Worm (Caenorhabditis elegans) whole organism, L1 larva: ENCODE measurements around the gene Y116A8C.25.

Experiments used
- C16A3.4 ChIP-seq: fragments of 150-350 bp; optimal IDR thresholded peaks from 2 replicates; lab custom pipeline; 2014; ENCODE audit warnings: missing biosample characterization, missing genetic modification characterization
- aha-1 ChIP-seq: fragments of 150-350 bp; optimal IDR thresholded peaks from 2 replicates; lab custom pipeline; 2014; ENCODE audit warnings: missing biosample characterization, missing genetic modification characterization
- aly-2 ChIP-seq: fragments of 150-350 bp; optimal IDR thresholded peaks from 2 replicates; lab custom pipeline; 2014; ENCODE audit warnings: missing biosample characterization, missing genetic modification characterization
- blmp-1 ChIP-seq: fragments of 150-350 bp; optimal IDR thresholded peaks from 2 replicates; lab custom pipeline; 2014; ENCODE audit warnings: missing biosample characterization, missing genetic modification characterization
- ceh-63 ChIP-seq: fragments of 200-800 bp; sonication (Bioruptor generic); optimal IDR thresholded peaks from 2 replicates; lab custom pipeline; 2018; ENCODE audit warnings: mild to moderate bottlenecking, missing genetic modification characterization, missing compliant biosample characterization
- ceh-8 ChIP-seq: fragments of 200-800 bp; sonication (Bioruptor generic); optimal IDR thresholded peaks from 2 replicates; lab custom pipeline; 2018; ENCODE audit warnings: mild to moderate bottlenecking, missing genetic modification characterization, moderate library complexity, missing compliant biosample characterization
- ceh-82 ChIP-seq, 3 experiments: fragments of 150-350 bp in 1 of 3; sonication (generic microtip) in 2 of 3; optimal IDR thresholded peaks; 2 replicates each; lab custom pipeline; 2014 to 2017; ENCODE audit warnings: missing biosample characterization in 3 of 3, missing genetic modification characterization in 3 of 3
- ceh-88 ChIP-seq: fragments of 200-800 bp; sonication (Bioruptor generic); IDR thresholded peaks from 2 replicates; pipeline ENCODE4 v1.3.6; 2022; ENCODE audit warnings: missing genetic modification characterization, missing compliant biosample characterization
- ces-1 ChIP-seq: fragments of 150-350 bp; optimal IDR thresholded peaks from 2 replicates; lab custom pipeline; 2014; ENCODE audit warnings: missing biosample characterization, missing genetic modification reagents, missing genetic modification characterization
- dpl-1 ChIP-seq, 3 experiments: fragments of 150-350 bp in 2 of 3; sonication (generic microtip) in 1 of 3; optimal IDR thresholded peaks; 2 replicates each; lab custom pipeline; 2014 to 2017; ENCODE audit warnings: missing biosample characterization in 3 of 3, missing genetic modification characterization in 3 of 3, missing genetic modification reagents in 3 of 3
- ets-5 ChIP-seq: fragments of 200-800 bp; sonication (Bioruptor generic); IDR thresholded peaks from 2 replicates; pipeline ENCODE4 v1.3.6; 2022; ENCODE audit warnings: missing genetic modification characterization, missing compliant biosample characterization
- fkh-4 ChIP-seq: sonication (generic microtip); optimal IDR thresholded peaks from 2 replicates; lab custom pipeline; 2016; ENCODE audit warnings: missing compliant biosample characterization, missing genetic modification characterization, borderline replicate concordance
- fkh-8 ChIP-seq: sonication (generic microtip); optimal IDR thresholded peaks from 2 replicates; lab custom pipeline; 2016; ENCODE audit warnings: mild to moderate bottlenecking, missing genetic modification characterization, missing compliant biosample characterization
- fos-1 ChIP-seq: fragments of 150-350 bp; optimal IDR thresholded peaks from 2 replicates; lab custom pipeline; 2014; ENCODE audit warnings: missing biosample characterization, missing genetic modification characterization
- hpl-2 ChIP-seq: fragments of 150-350 bp; optimal IDR thresholded peaks from 2 replicates; lab custom pipeline; 2014; ENCODE audit warnings: missing biosample characterization, missing genetic modification reagents, missing genetic modification characterization
- lin-13 ChIP-seq: fragments of 150-350 bp; optimal IDR thresholded peaks from 2 replicates; lab custom pipeline; 2014; ENCODE audit warnings: missing biosample characterization, missing genetic modification reagents, missing genetic modification characterization
- lin-15B ChIP-seq: fragments of 150-350 bp; sonication (generic microtip); optimal IDR thresholded peaks from 3 replicates; lab custom pipeline; 2014; ENCODE audit warnings: missing biosample characterization, missing genetic modification characterization
- lin-35 ChIP-seq, 2 experiments: fragments of 150-350 bp; optimal IDR thresholded peaks; 2 replicates each; lab custom pipeline; 2014; ENCODE audit warnings: missing biosample characterization in 2 of 2, missing genetic modification characterization in 2 of 2, missing genetic modification reagents in 2 of 2
- lin-39 ChIP-seq: fragments of 150-350 bp; optimal IDR thresholded peaks from 2 replicates; lab custom pipeline; 2014; ENCODE audit warnings: missing biosample characterization, missing genetic modification reagents, missing genetic modification characterization
- lsy-2 ChIP-seq, 2 experiments: fragments of 150-350 bp; optimal IDR thresholded peaks; 2 replicates each; lab custom pipeline; 2014; ENCODE audit warnings: missing biosample characterization in 2 of 2, missing genetic modification characterization in 2 of 2
- mef-2 ChIP-seq: fragments of 150-350 bp; optimal IDR thresholded peaks from 2 replicates; lab custom pipeline; 2014; ENCODE audit warnings: missing biosample characterization, missing genetic modification characterization
- nhr-11 ChIP-seq: fragments of 150-350 bp; optimal IDR thresholded peaks from 2 replicates; lab custom pipeline; 2014; ENCODE audit warnings: missing biosample characterization, missing genetic modification characterization
- nhr-12 ChIP-seq: sonication (generic microtip); optimal IDR thresholded peaks from 2 replicates; lab custom pipeline; 2017; ENCODE audit warnings: missing biosample characterization, missing genetic modification characterization
- nhr-19 ChIP-seq: fragments of 200-800 bp; sonication (Bioruptor generic); conservative IDR thresholded peaks from 2 replicates; pipeline ENCODE4 v1.3.6; 2022; ENCODE audit warnings: missing genetic modification characterization, missing compliant biosample characterization
- nhr-237 ChIP-seq: fragments of 150-350 bp; optimal IDR thresholded peaks from 2 replicates; lab custom pipeline; 2014; ENCODE audit warnings: missing biosample characterization, missing genetic modification characterization
- nhr-77 ChIP-seq: fragments of 150-350 bp; optimal IDR thresholded peaks from 2 replicates; lab custom pipeline; 2014; ENCODE audit warnings: missing biosample characterization, missing genetic modification characterization
- nhr-90 ChIP-seq: sonication (generic microtip); optimal IDR thresholded peaks from 2 replicates; lab custom pipeline; 2016; ENCODE audit warnings: mild to moderate bottlenecking, missing genetic modification characterization, missing compliant biosample characterization; ENCODE audit not compliant: poor library complexity
- pax-3 ChIP-seq: fragments of 200-800 bp; sonication (Bioruptor generic); optimal IDR thresholded peaks from 2 replicates; lab custom pipeline; 2018; ENCODE audit warnings: mild to moderate bottlenecking, missing genetic modification characterization, moderate library complexity, missing compliant biosample characterization
- pqm-1 ChIP-seq: sonication (generic microtip); optimal IDR thresholded peaks from 3 replicates; lab custom pipeline; 2017; ENCODE audit warnings: missing biosample characterization, missing genetic modification characterization
- skn-1 ChIP-seq: fragments of 150-350 bp; optimal IDR thresholded peaks from 2 replicates; lab custom pipeline; 2014; ENCODE audit warnings: missing biosample characterization, missing genetic modification characterization
- snu-23 ChIP-seq: sonication (generic microtip); optimal IDR thresholded peaks from 2 replicates; lab custom pipeline; 2016; ENCODE audit warnings: missing genetic modification characterization, missing compliant biosample characterization
- sox-4 ChIP-seq: sonication (generic microtip); optimal IDR thresholded peaks from 2 replicates; lab custom pipeline; 2016; ENCODE audit warnings: missing genetic modification characterization, missing compliant biosample characterization
- sup-37 ChIP-seq: fragments of 200-800 bp; sonication (Bioruptor generic); optimal IDR thresholded peaks from 2 replicates; lab custom pipeline; 2018; ENCODE audit warnings: mild to moderate bottlenecking, missing genetic modification characterization, missing compliant biosample characterization
- tlp-1 ChIP-seq: fragments of 150-350 bp; optimal IDR thresholded peaks from 2 replicates; lab custom pipeline; 2014; ENCODE audit warnings: missing biosample characterization, missing genetic modification characterization
- unc-130 ChIP-seq: fragments of 150-350 bp; optimal IDR thresholded peaks from 2 replicates; lab custom pipeline; 2017; ENCODE audit warnings: missing biosample characterization, missing genetic modification characterization, inconsistent platforms
- unc-98 ChIP-seq: fragments of 200-800 bp; sonication (Bioruptor generic); IDR thresholded peaks from 2 replicates; pipeline ENCODE4 v1.3.6; 2022; ENCODE audit warnings: missing genetic modification characterization, missing compliant biosample characterization
- zip-4 ChIP-seq: fragments of 200-800 bp; sonication (Bioruptor generic); optimal IDR thresholded peaks from 2 replicates; lab custom pipeline; 2018; ENCODE audit warnings: mild to moderate bottlenecking, missing genetic modification characterization, moderate library complexity, missing compliant biosample characterization
- ztf-4 ChIP-seq: fragments of 150-350 bp; optimal IDR thresholded peaks from 2 replicates; lab custom pipeline; 2014; ENCODE audit warnings: missing biosample characterization, missing genetic modification characterization

Y116A8C.25 gene

DNA sequence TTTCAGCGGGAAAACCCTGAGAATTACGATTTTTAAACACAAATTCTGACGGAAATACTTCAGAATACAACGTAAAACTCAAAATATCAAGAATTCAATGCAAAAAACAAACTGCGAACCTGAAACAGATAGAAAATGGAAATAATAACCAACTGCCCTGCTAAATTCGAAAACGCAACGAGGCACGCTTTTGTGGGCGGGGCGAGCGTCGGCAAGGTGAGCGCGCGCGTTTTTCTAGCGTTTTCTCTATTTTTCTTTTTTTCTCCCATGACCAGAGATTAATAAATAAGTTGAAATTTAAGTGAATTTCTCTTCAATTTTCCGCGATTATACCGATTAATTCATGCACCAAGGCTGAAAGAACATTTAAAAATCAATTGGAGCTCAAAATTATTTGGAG is 40.0 kb upstream of the Y116A8C.25 start, which contains the start of gene uaf-2 (continued):
- TF ChIP-seq skn-1 (tag; lab: Kevin White, UChicago) (peak; percentile 10), snu-23 (GFP tag; lab: Kevin White, UChicago) (peak; percentile 51), C16A3.4 (tag; lab: Kevin White, UChicago) (peak; percentile 33), tlp-1 (tag; lab: Kevin White, UChicago) (no peak), nhr-19 (0 out of 2 replicates have a peak, but pooled peaks have one; percentile 23), ceh-82 (tag; optimal IDR thresholded peaks at IDR 0.05; lab: Kevin White, UChicago) (peak in 2 of 3 experiments; percentile 16 to 43), ceh-63 (GFP tag; lab: Kevin White, UChicago) (no peak), dpl-1 (GFP tag; optimal IDR thresholded peaks at IDR 0.05; lab: Kevin White, UChicago) (peak; percentile 14 to 48 (median 30)), nhr-90 (tag; lab: Kevin White, UChicago) (peak; percentile 5), aha-1 (tag; lab: Kevin White, UChicago) (no peak), blmp-1 (tag; lab: Kevin White, UChicago) (peak; percentile 26), lin-39 (no peak), lin-15B (tag; lab: Kevin White, UChicago) (peak; percentile 7), lin-35 (GFP tag; optimal IDR thresholded peaks at IDR 0.05; lab: Kevin White, UChicago) (peak; percentile 17 to 51)
- TF ChIP-seq, all 84 proteins: peak for 21

DNA sequence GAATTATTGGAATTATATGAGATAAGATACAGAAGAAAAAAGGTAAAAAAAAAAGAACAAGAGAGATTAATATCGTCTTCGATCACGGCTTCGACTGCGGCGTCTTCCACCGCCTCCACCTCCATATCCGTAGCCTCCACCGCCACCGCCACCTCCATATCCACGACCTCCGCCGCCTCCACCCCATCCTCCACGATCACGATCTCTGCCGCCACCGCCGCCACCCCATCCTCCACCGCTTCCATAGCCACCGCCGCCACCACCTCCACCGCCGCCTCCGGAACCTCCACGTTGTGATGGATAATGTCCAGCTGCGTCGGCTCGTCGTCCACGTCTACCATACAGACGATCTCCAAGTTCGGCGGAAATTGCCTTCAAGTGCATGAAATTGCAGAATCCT is 38.3 kb upstream of the Y116A8C.25 start:
- TF ChIP-seq ces-1 (GFP tag; lab: Kevin White, UChicago) (no peak), ceh-8 (peak; percentile 21), aha-1 (tag; lab: Kevin White, UChicago) (no peak), unc-130 (tag; lab: Kevin White, UChicago) (no peak)

- TF ChIP-seq fos-1 (tag; lab: Kevin White, UChicago) (no peak), ztf-4 (tag; lab: Kevin White, UChicago) (no peak), zip-4 (no peak), hpl-2 (GFP tag; lab: Kevin White, UChicago) (no peak), ceh-88 (no peak), nhr-12 (tag; lab: Kevin White, UChicago) (no peak), pax-3 (no peak), sox-4 (tag; lab: Kevin White, UChicago) (no peak), nhr-77 (no peak), lin-15B (tag; lab: Kevin White, UChicago) (no peak), fkh-4 (tag; lab: Kevin White, UChicago) (no peak)
Observed at ce11 chrIV:17116345-17116744, 37.8 kb upstream of the Y116A8C.25 start, which contains the start of gene cyn-13. Gene cyn-13 (minus strand): TSS chrIV:17116657.

- no peak for TF ChIP-seq unc-98 (GFP tag; lab: Robert Waterston, UW)
- TF ChIP-seq sup-37 (GFP tag; lab: Kevin White, UChicago): no peak
- no peak for TF ChIP-seq lin-39
- no peak for TF ChIP-seq lsy-2 (tag; optimal IDR thresholded peaks at IDR 0.05; lab: Kevin White, UChicago)
- TF ChIP-seq nhr-237 (tag; lab: Kevin White, UChicago): no peak
- no peak for TF ChIP-seq fkh-8 (tag; lab: Kevin White, UChicago)
- no peak for TF ChIP-seq lin-35 (GFP tag; optimal IDR thresholded peaks at IDR 0.05; lab: Kevin White, UChicago)
- no peak for TF ChIP-seq ets-5 (GFP tag; lab: Robert Waterston, UW)
- TF ChIP-seq nhr-77: no peak
- TF ChIP-seq nhr-11: no peak
- no peak for TF ChIP-seq pqm-1 (tag; lab: Kevin White, UChicago)
- TF ChIP-seq aly-2 (tag; lab: Kevin White, UChicago): no peak
- TF ChIP-seq lin-13 (GFP tag; lab: Kevin White, UChicago): no peak
- no peak for TF ChIP-seq dpl-1 (GFP tag; optimal IDR thresholded peaks at IDR 0.05; lab: Kevin White, UChicago)
- TF ChIP-seq mef-2: no peak
Observed at ce11 chrIV:17111813-17112212, 33.3 kb upstream of the Y116A8C.25 start, which contains the start of gene Y116A8C.33. Gene Y116A8C.33 (plus strand): TSS chrIV:17112113.
